Fruit fly (Drosophila melanogaster) ovary, adult (tissue): ENCODE results near the gene CG31140.

Experiments used
- CG17801 ChIP-seq: fragments of 200-800 bp; optimal IDR thresholded peaks from 2 replicates; lab custom pipeline; 2019; ENCODE audit warnings: missing biosample characterization, mild to moderate bottlenecking, missing genetic modification characterization, moderate library complexity; ENCODE audit not compliant: partially characterized antibody

CG31140 gene

dm6 chr3R:23933430-23933683 is 29.6 kb upstream of the CG31140 start, which contains the start of gene RpS19b:
TSS of gene RpS19b (minus strand) at chr3R:23933530.
- no peak for TF ChIP-seq CG17801 (GFP tag; lab: Kevin White, UChicago)

dm6 chr3R:23933684-23934575 is 29.1 kb upstream of the CG31140 start, which contains the start of gene CG5854:
TSS of gene CG5854 (plus strand) at chr3R:23933912.
- peak; percentile 37 for TF ChIP-seq CG17801 (GFP tag; lab: Kevin White, UChicago)

- no peak for TF ChIP-seq CG17801 (GFP tag; lab: Kevin White, UChicago)
Measured at dm6 chr3R:23938564-23939122, 24.3 kb upstream of the CG31140 start.

DNA sequence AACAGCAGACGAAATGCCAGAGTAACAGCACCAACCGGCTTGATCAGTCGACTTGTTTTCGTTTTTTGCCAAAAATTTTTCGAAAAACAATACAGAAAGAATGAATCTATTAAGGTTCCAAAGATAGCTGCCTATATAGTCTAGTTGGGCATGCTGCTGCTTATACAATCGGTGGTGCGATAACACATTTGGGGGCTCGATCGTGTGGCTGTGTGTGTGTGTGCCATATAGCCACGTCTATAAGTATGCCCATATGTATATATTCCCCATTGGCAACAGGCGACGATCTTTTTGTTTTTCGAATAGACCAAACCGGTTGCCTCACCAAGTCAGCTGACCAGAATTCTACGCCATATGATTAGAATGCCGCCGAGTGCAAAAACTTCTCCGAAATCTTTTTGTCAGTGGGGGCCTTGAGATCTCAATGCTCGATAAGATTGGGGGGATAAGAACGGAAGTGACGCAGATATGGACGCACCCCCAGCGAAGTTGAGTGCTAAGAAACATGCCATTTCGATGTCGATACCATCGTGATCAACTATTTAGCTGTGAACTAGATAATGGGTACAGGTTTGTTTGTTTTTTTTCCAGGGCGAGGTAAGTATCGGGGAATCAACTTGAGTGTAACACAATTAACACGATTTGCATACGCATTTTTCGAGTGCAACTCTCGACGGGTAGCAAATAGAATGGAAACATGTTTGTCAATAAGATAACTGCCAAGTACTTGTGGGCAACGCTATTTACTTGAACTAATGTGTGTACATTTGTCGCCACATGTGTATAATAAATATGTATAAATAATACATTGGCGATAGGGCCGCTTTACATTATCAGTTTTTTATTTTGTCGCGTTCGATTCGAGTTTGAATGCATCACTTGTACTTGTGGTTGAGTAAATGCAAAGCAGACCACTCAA is 22.8 kb upstream of the CG31140 start:
- TF ChIP-seq CG17801 (GFP tag; lab: Kevin White, UChicago), result no peak

DNA sequence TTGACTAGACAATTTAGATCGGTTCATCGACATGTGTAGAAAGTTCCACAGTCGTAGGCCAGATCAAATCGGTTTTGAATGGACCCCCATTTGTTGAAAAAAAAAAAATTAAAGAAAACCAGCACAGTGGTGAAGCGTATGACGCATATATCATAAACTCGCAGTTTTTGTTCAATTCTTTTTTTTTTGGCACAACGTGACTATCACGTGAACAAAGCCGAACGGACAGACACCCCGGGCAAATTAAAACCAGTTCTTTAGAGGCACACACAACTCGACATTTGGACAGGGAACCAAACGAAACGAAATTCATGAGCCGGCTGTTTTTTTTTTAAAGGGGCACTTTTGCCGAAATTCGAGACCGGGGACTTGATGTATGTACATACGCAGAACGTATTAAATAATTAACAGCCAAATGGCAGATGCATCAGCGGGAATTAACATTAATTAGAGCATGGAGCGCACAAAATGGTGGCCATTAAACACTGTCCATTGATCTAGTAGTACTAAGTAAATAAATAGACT is 22.1 kb upstream of the CG31140 start:
- no peak for TF ChIP-seq CG17801 (GFP tag; lab: Kevin White, UChicago)

DNA sequence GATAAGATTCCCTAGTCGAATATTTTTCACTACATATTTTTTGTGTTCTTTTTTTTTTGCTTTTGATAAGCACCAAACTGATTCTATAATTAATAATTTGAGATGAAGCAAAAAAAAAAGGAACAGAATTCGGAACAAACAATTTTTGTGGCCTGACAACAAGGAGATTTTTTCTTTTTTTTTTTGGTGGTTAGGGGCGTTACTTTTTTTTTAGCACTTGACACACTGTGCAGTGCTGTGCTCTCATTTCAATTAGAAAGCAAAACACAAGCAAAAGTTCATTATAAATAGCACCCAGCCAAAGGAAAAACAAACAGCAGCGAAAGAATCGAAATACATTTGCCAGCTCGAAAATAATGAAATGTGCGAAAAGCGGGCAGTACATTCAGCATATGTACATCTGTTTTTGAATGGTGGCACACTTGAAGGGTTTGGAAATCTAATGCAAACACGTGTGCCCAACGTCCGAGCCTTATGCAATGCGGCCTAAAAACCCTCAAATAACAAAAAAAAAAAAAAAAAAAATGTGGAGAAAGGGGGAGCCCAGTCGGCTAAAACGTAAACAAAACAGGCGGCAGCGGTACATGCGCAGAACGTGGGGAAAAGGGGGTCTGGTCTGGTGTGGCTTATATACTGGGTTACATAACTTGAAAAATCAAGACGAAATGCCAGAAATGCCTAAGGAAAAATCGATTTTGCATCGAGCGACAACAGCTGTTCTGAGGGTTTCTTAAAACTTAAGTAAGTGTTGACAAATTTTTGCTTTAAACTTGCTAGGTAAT is 21.1 kb upstream of the CG31140 start:
- no peak for TF ChIP-seq CG17801 (GFP tag; lab: Kevin White, UChicago)

- TF ChIP-seq CG17801 (GFP tag; lab: Kevin White, UChicago), result no peak
Measured at dm6 chr3R:23942550-23942949, 20.4 kb upstream of the CG31140 start.

DNA sequence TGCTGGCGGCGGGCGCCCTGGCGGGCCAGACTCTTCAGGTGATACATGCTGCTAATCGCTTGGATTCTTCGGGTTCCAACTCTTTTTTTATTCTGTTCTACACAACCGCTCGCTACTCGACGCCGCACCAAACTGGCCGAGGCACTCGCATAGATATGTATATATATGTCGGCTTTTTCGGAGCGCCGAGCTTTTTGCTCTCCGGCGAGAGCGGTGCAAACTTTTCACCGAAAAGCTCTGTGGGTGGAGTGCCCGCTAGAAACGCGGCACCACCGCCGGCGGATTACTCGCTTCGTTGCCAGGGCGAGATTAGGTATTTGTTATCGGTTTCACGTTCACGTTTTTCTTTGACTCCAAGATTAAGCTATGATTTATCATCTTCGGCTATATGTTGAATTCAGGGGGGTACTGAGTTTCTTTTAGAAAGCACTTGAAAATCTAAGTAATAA is 20.0 kb upstream of the CG31140 start, which contains the start of gene Gdh:
Gene Gdh (minus strand): TSS at position 137 of the 449 bp plus-strand sequence.
- TF ChIP-seq CG17801 (GFP tag; lab: Kevin White, UChicago), result peak; percentile 69

dm6 chr3R:23943843-23944356 is 19.1 kb upstream of the CG31140 start:
- TF ChIP-seq CG17801 (GFP tag; lab: Kevin White, UChicago), result no peak

- TF ChIP-seq CG17801 (GFP tag; lab: Kevin White, UChicago), result no peak
Measured at dm6 chr3R:23947002-23947401, 16.0 kb upstream of the CG31140 start.

- TF ChIP-seq CG17801 (GFP tag; lab: Kevin White, UChicago), result no peak
Measured at dm6 chr3R:23948324-23948465, 14.8 kb upstream of the CG31140 start, which contains the start of gene CG12268. TSS of gene CG12268 (minus strand) at chr3R:23948424.

- no peak for TF ChIP-seq CG17801 (GFP tag; lab: Kevin White, UChicago)
Measured at dm6 chr3R:23948466-23949413, 14.2 kb upstream of the CG31140 start.

dm6 chr3R:23955380-23955779 is 7.6 kb upstream of the CG31140 start:
- peak; percentile 20 for TF ChIP-seq CG17801 (GFP tag; lab: Kevin White, UChicago)
